Fruit fly (Drosophila melanogaster): Measurements from ENCODE around the gene Nepl6.

Nepl6 gene

DNA sequence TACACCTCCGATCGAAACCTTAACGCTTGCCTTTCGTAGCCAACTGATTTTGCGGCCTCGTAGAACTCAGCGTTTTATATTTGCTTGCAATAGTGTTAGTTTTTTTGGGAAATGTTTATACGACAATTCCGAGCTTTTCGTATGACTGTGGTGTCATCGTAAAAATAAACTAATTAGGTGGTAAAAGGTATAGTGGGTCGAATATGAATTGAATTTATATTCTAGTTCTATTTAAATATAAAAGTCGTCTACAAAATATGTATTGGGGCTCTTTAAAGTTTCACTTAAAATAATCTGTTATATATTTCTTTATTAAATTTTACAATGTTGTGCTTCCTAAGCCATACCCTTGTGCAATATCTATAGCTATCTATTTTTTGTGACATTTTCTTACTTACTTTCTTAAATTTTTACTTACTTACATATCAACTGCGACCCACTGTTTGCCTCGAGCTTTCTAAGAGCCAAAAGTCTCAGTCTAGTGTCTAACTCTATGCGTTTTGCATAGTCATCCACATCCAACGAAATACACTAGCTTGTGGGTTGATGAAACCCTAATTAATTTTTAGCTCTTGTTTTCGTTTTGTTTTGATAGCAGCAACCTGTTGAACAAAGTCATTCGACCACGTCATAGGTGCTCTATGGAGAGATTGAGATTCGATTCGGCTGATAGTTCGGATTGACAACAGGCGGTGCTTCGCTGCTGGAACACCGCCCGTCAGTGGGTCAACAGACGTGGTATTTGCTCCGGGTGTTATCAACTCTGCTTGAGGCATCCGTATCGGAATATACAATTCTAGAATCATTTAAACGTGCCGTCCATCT is 34.1 kb downstream of the Nepl6 start, which contains the start of gene CG9498 (continued):
- TF ChIP-seq sens (GFP tag) (peak; percentile 89), CG11560 (tag; IDR thresholded peaks at IDR 0.05) (peak; percentile 38; the same call in 1 of the 3 replicates), CG30403 (GFP tag; optimal IDR thresholded peaks at IDR 0.05) (peak; percentile 80), sna (GFP tag; IDR thresholded peaks at IDR 0.05; ENCODE audit: partially characterized antibody) (no peak), Abd-B (GFP tag; optimal IDR thresholded peaks at IDR 0.05) (peak; percentile 66), CG17612 (GFP tag; IDR thresholded peaks at IDR 0.05) (peak; percentile 53), CG4820 (GFP tag; optimal IDR thresholded peaks at IDR 0.05) (no peak), ind (GFP tag; optimal IDR thresholded peaks at IDR 0.05) (peak; percentile 75), CG12942 (GFP tag; optimal IDR thresholded peaks at IDR 0.05) (peak; percentile 14), CG9727 (GFP tag; optimal IDR thresholded peaks at IDR 0.05) (peak; percentile 64), Ada2b (GFP tag; IDR thresholded peaks at IDR 0.05) (peak; percentile 60), ara (GFP tag; IDR thresholded peaks at IDR 0.05) (peak; percentile 51), Nf-YB (GFP tag; optimal IDR thresholded peaks at IDR 0.05) (peak; percentile 43), tap (tag; optimal IDR thresholded peaks at IDR 0.05) (peak; percentile 78), CHES-1-like (GFP tag; optimal IDR thresholded peaks at IDR 0.05) (no peak), Dip2 (GFP tag; IDR thresholded peaks at IDR 0.05) (no peak), dpn (GFP tag; optimal IDR thresholded peaks at IDR 0.05) (peak; percentile 18 to 51), NfI (GFP tag; optimal IDR thresholded peaks at IDR 0.05) (peak; percentile 73), CG15011 (GFP tag; optimal IDR thresholded peaks at IDR 0.05) (peak; percentile 87), bigmax (GFP tag; optimal IDR thresholded peaks at IDR 0.05) (no peak), prd (optimal IDR thresholded peaks at IDR 0.05) (no peak), prd (GFP tag; IDR thresholded peaks at IDR 0.05) (peak; percentile 75; the same call in 2 of the 3 replicates), CG15269 (tag; optimal IDR thresholded peaks at IDR 0.05) (peak; percentile 88), CG10462 (GFP tag; optimal IDR thresholded peaks at IDR 0.05) (peak; percentile 4), CG2678 (tag; optimal IDR thresholded peaks at IDR 0.05) (peak; percentile 97), CG15514 (GFP tag; optimal IDR thresholded peaks at IDR 0.05) (peak; percentile 75), fd96Cb (tag; optimal IDR thresholded peaks at IDR 0.05) (peak; percentile 83), NC2β (GFP tag; optimal IDR thresholded peaks at IDR 0.05) (no peak), CG4730 (GFP tag; IDR thresholded peaks at IDR 0.05) (peak; percentile 65), gsb-n (tag; optimal IDR thresholded peaks at IDR 0.05) (no peak), CG2875 (GFP tag; optimal IDR thresholded peaks at IDR 0.05) (peak; percentile 39), Fer1 (GFP tag; optimal IDR thresholded peaks at IDR 0.05) (peak; percentile 94), sisA (GFP tag; IDR thresholded peaks at IDR 0.05) (peak; percentile 52), az2 (GFP tag; optimal IDR thresholded peaks at IDR 0.05) (peak; percentile 55), GATAe (GFP tag; conservative IDR thresholded peaks at IDR 0.05) (peak; percentile 34; the same call in 1 of the 2 replicates), CG2116 (GFP tag; optimal IDR thresholded peaks at IDR 0.05) (peak; percentile 32), CG9932 (GFP tag; IDR thresholded peaks at IDR 0.05) (peak; percentile 91), yki (optimal IDR thresholded peaks at IDR 0.05) (no peak), Chrac-16 (GFP tag; optimal IDR thresholded peaks at IDR 0.05) (peak; percentile 33), mld (GFP tag; IDR thresholded peaks at IDR 0.05; ENCODE audit: partially characterized antibody) (no peak), Optix (GFP tag; IDR thresholded peaks at IDR 0.05) (no peak), CG14710 (tag; optimal IDR thresholded peaks at IDR 0.05) (peak; percentile 8), CG9215 (GFP tag; IDR thresholded peaks at IDR 0.05) (peak; percentile 86), YL-1 (GFP tag; optimal IDR thresholded peaks at IDR 0.05) (peak; percentile 18), CG7357 (GFP tag; IDR thresholded peaks at IDR 0.05) (peak; percentile 69), insv (GFP tag; optimal IDR thresholded peaks at IDR 0.05) (no peak), CG2889 (GFP tag; IDR thresholded peaks at IDR 0.05) (peak; percentile 44; the same call in 1 of the 3 replicates), CG4404 (GFP tag; IDR thresholded peaks at IDR 0.05) (peak; percentile 63), CG8924 (tag; optimal IDR thresholded peaks at IDR 0.05) (peak; percentile 88), scrt (GFP tag; optimal IDR thresholded peaks at IDR 0.05) (peak; percentile 80)

All from whole organism, embryonic.